Fruit fly (Drosophila melanogaster): ENCODE data around the gene mRpL2.

dm6 chr3L:11107935-11108334, 12.7 kb upstream of the mRpL2 start, which contains the start of gene CG12522:
- TF ChIP-seq psq (optimal IDR thresholded peaks at IDR 0.05) (no peak), ttk (optimal IDR thresholded peaks at IDR 0.05) (no peak), Sin3A (optimal IDR thresholded peaks at IDR 0.05) (no peak), h (optimal IDR thresholded peaks at IDR 0.05) (no peak), Myc (optimal IDR thresholded peaks at IDR 0.05) (no peak), insv (optimal IDR thresholded peaks at IDR 0.05) (no peak)

Measured in Kc167 (cell line).